Worm (Caenorhabditis elegans): Measurements from ENCODE around the gene irld-22.

DNA sequence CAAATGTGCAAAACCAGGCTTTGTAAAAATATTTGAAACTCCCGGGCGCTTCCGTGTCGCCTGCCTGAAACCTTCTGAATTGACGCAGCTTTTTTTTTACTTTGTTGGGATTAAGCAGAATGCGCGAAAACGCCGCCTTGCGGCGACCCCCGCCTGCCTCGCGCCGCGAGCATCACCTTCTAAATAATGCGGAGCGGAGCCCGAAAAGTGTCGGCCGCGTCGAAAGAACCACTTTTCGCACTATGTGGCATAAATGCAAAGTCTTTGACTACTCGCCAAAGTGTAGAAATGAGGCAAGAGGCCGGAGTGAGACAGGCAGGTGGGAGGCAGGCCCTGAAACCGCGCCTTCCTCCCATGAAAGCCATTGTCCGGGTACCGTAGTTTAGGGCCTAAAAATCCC is 13.1 kb upstream of the irld-22 start:
- TF ChIP-seq unc-130 (GFP tag; optimal IDR thresholded peaks at IDR 0.05) (no peak), aptf-3 (GFP tag; IDR thresholded peaks at IDR 0.05) (no peak)

All from whole organism, young adult.